Worm (Caenorhabditis elegans) whole organism, young adult: Measurements from ENCODE around the gene fbxb-97.

Source experiments
- akir-1 ChIP-seq: fragments of 200-800 bp; sonication (Bioruptor generic); optimal IDR thresholded peaks from 2 replicates; lab custom pipeline; 2018; ENCODE audit warnings: mild to moderate bottlenecking, missing genetic modification characterization, moderate library complexity, missing compliant biosample characterization
- ama-1 ChIP-seq, 3 experiments: fragments of 150-350 bp in 1 of 3; sonication (generic microtip) in 2 of 3; optimal IDR thresholded peaks; 2 replicates each; lab custom pipeline; 2014 to 2018; ENCODE audit warnings: missing biosample characterization in 2 of 3, missing genetic modification characterization in 2 of 3, missing genetic modification reagents in 2 of 3
- dpl-1 ChIP-seq: fragments of 150-350 bp; optimal IDR thresholded peaks from 2 replicates; lab custom pipeline; 2014; ENCODE audit warnings: missing biosample characterization, missing genetic modification reagents, missing genetic modification characterization
- unc-130 ChIP-seq: sonication (generic microtip); optimal IDR thresholded peaks from 2 replicates; lab custom pipeline; 2016; ENCODE audit warnings: missing genetic modification reagents, missing genetic modification characterization, missing compliant biosample characterization

ce11 chrII:1895762-1896161, 47.8 kb upstream of the fbxb-97 start, which contains the start of gene math-25:
- TF ChIP-seq ama-1 (optimal IDR thresholded peaks at IDR 0.05; lab: Kevin White, UChicago) (no peak), ama-1 (GFP tag; optimal IDR thresholded peaks at IDR 0.05; lab: Kevin White, UChicago) (no peak), akir-1 (GFP tag; lab: Kevin White, UChicago) (no peak), dpl-1 (GFP tag; lab: Kevin White, UChicago) (no peak), unc-130 (GFP tag; lab: Kevin White, UChicago) (no peak)
